Fruit fly (Drosophila melanogaster) whole organism, prepupa: Measurements from ENCODE around the gene CG46059.

Experiments
- Blimp-1 ChIP-seq: fragments of 200-800 bp; sonication (Bioruptor generic); optimal IDR thresholded peaks from 3 replicates; lab custom pipeline; 2017; ENCODE audit warnings: missing biosample characterization, missing genetic modification characterization, mild to moderate bottlenecking, moderate library complexity, missing genetic modification reagents
- CG11762 ChIP-seq: fragments of 200-800 bp; sonication (Bioruptor generic); optimal IDR thresholded peaks from 3 replicates; lab custom pipeline; 2016; ENCODE audit warnings: missing biosample characterization, missing genetic modification characterization; ENCODE audit not compliant: insufficient read depth
- CG15336 ChIP-seq: fragments of 200-800 bp; sonication (Bioruptor generic); IDR thresholded peaks from 2 replicates; pipeline ENCODE4 v1.3.6; 2022; ENCODE audit warnings: missing biosample characterization, missing genetic modification characterization
- CG16779 ChIP-seq: fragments of 200-800 bp; sonication (Bioruptor generic); optimal IDR thresholded peaks from 3 replicates; lab custom pipeline; 2017; ENCODE audit warnings: missing biosample characterization, mild to moderate bottlenecking, missing genetic modification characterization
- CG31627 ChIP-seq: fragments of 200-800 bp; sonication (Bioruptor generic); optimal IDR thresholded peaks from 3 replicates; lab custom pipeline; 2016; ENCODE audit warnings: missing biosample characterization, missing genetic modification characterization
- CG3919 ChIP-seq: fragments of 200-800 bp; sonication (Bioruptor generic); optimal IDR thresholded peaks from 3 replicates; lab custom pipeline; 2016; ENCODE audit warnings: missing biosample characterization, missing genetic modification characterization
- CG6163 ChIP-seq: fragments of 200-800 bp; sonication (Bioruptor generic); IDR thresholded peaks from 3 replicates; pipeline ENCODE4 v1.3.6; 2022; ENCODE audit warnings: missing biosample characterization, missing genetic modification characterization
- CG6276 ChIP-seq: fragments of 200-800 bp; sonication (Bioruptor generic); optimal IDR thresholded peaks from 2 replicates; lab custom pipeline; 2017; ENCODE audit warnings: missing biosample characterization, mild to moderate bottlenecking, missing genetic modification characterization
- CG6792 ChIP-seq: fragments of 200-800 bp; sonication (Bioruptor generic); optimal IDR thresholded peaks from 3 replicates; lab custom pipeline; 2016; ENCODE audit warnings: missing biosample characterization, missing genetic modification characterization
- CG6808 ChIP-seq: fragments of 200-800 bp; sonication (Bioruptor generic); optimal IDR thresholded peaks from 3 replicates; lab custom pipeline; 2017; ENCODE audit warnings: missing biosample characterization, missing genetic modification characterization, mild to moderate bottlenecking, moderate library complexity, missing genetic modification reagents
- CG7368 ChIP-seq: fragments of 200-800 bp; sonication (Bioruptor generic); optimal IDR thresholded peaks from 3 replicates; lab custom pipeline; 2016; ENCODE audit warnings: missing biosample characterization, missing genetic modification characterization
- CG8119 ChIP-seq: fragments of 200-800 bp; sonication (Bioruptor generic); IDR thresholded peaks from 3 replicates; pipeline ENCODE4 v1.3.6; 2022; ENCODE audit warnings: missing biosample characterization, missing genetic modification characterization
- CG8319 ChIP-seq: fragments of 200-800 bp; sonication (Bioruptor generic); optimal IDR thresholded peaks from 3 replicates; lab custom pipeline; 2016; ENCODE audit warnings: missing biosample characterization, missing genetic modification characterization
- CG8632 ChIP-seq: fragments of 200-800 bp; sonication (Bioruptor generic); optimal IDR thresholded peaks from 3 replicates; lab custom pipeline; 2016; ENCODE audit warnings: missing biosample characterization, missing genetic modification characterization
- CG9139 ChIP-seq: fragments of 200-800 bp; sonication (Bioruptor generic); optimal IDR thresholded peaks from 3 replicates; lab custom pipeline; 2017; ENCODE audit warnings: missing biosample characterization, mild to moderate bottlenecking, missing genetic modification characterization
- Eip75B ChIP-seq: fragments of 200-800 bp; sonication (Bioruptor generic); optimal IDR thresholded peaks from 3 replicates; lab custom pipeline; 2016; ENCODE audit warnings: missing biosample characterization, missing genetic modification characterization
- Eip78C ChIP-seq: fragments of 200-800 bp; sonication (Bioruptor generic); peaks from one replicate; lab custom pipeline; 2016; ENCODE audit warnings: missing biosample characterization, missing genetic modification characterization
- Eip93F ChIP-seq: fragments of 200-800 bp; sonication (Bioruptor generic); optimal IDR thresholded peaks from 2 replicates; lab custom pipeline; 2016; ENCODE audit warnings: missing biosample characterization, mild to moderate bottlenecking, missing genetic modification characterization
- Ets21C ChIP-seq: fragments of 200-800 bp; sonication (Bioruptor generic); optimal IDR thresholded peaks from 3 replicates; lab custom pipeline; 2016; ENCODE audit warnings: missing biosample characterization, missing genetic modification characterization
- Ets96B ChIP-seq: fragments of 200-800 bp; optimal IDR thresholded peaks from 2 replicates; lab custom pipeline; 2019; ENCODE audit warnings: missing biosample characterization, mild to moderate bottlenecking, missing genetic modification characterization, moderate library complexity
- Hr38 ChIP-seq: sonication (Bioruptor generic); optimal IDR thresholded peaks from 2 replicates; lab custom pipeline; 2016; ENCODE audit warnings: missing biosample characterization, missing genetic modification characterization
- Hr39 ChIP-seq: fragments of 200-800 bp; sonication (Bioruptor generic); optimal IDR thresholded peaks from 2 replicates; lab custom pipeline; 2016; ENCODE audit warnings: missing biosample characterization, missing genetic modification characterization
- Hr4 ChIP-seq: fragments of 200-800 bp; sonication (Bioruptor generic); optimal IDR thresholded peaks from 3 replicates; lab custom pipeline; 2016; ENCODE audit warnings: missing biosample characterization, missing genetic modification characterization
- Lpt ChIP-seq: fragments of 200-800 bp; sonication (Bioruptor generic); optimal IDR thresholded peaks from 3 replicates; lab custom pipeline; 2016; ENCODE audit warnings: missing biosample characterization, missing genetic modification characterization
- Met ChIP-seq: fragments of 200-800 bp; sonication (Bioruptor generic); optimal IDR thresholded peaks from 3 replicates; lab custom pipeline; 2016; ENCODE audit warnings: missing biosample characterization, missing genetic modification characterization
- Smox ChIP-seq: fragments of 200-800 bp; sonication (Bioruptor generic); optimal IDR thresholded peaks from 3 replicates; lab custom pipeline; 2016; ENCODE audit warnings: missing biosample characterization, missing genetic modification characterization
- Sox102F ChIP-seq: fragments of 200-800 bp; sonication (Bioruptor generic); optimal IDR thresholded peaks from 2 replicates; lab custom pipeline; 2016; ENCODE audit warnings: missing biosample characterization, mild to moderate bottlenecking, missing genetic modification characterization
- Sox14 ChIP-seq: fragments of 200-800 bp; sonication (Bioruptor generic); optimal IDR thresholded peaks from 3 replicates; lab custom pipeline; 2016; ENCODE audit warnings: missing biosample characterization, missing genetic modification characterization
- Sox15 ChIP-seq: fragments of 200-800 bp; sonication (Bioruptor generic); optimal IDR thresholded peaks from 3 replicates; lab custom pipeline; 2016; ENCODE audit warnings: missing biosample characterization, missing genetic modification characterization
- achi ChIP-seq: fragments of 200-800 bp; sonication (Bioruptor generic); optimal IDR thresholded peaks from 3 replicates; lab custom pipeline; 2016; ENCODE audit warnings: missing biosample characterization, missing genetic modification characterization
- acj6 ChIP-seq: fragments of 200-800 bp; sonication (Bioruptor generic); optimal IDR thresholded peaks from 3 replicates; lab custom pipeline; 2016; ENCODE audit warnings: missing biosample characterization, missing genetic modification characterization
- cyc ChIP-seq: fragments of 200-800 bp; sonication (Bioruptor generic); optimal IDR thresholded peaks from 3 replicates; lab custom pipeline; 2016; ENCODE audit warnings: missing biosample characterization, missing genetic modification characterization
- dsx ChIP-seq: fragments of 200-800 bp; optimal IDR thresholded peaks from 3 replicates; lab custom pipeline; 2019; ENCODE audit warnings: missing biosample characterization, mild to moderate bottlenecking, missing genetic modification characterization, moderate library complexity; ENCODE audit not compliant: poor library complexity, severe bottlenecking
- eg ChIP-seq: fragments of 200-800 bp; sonication (Bioruptor generic); IDR thresholded peaks from 3 replicates; pipeline ENCODE4 v1.3.6; 2022; ENCODE audit warnings: missing biosample characterization, missing genetic modification characterization
- esn ChIP-seq: fragments of 200-800 bp; sonication (Bioruptor generic); optimal IDR thresholded peaks from 2 replicates; lab custom pipeline; 2016; ENCODE audit warnings: missing biosample characterization, mild to moderate bottlenecking, missing genetic modification characterization, moderate library complexity
- fd59A ChIP-seq: fragments of 200-800 bp; sonication (Bioruptor generic); optimal IDR thresholded peaks from 2 replicates; lab custom pipeline; 2017; ENCODE audit warnings: missing biosample characterization, mild to moderate bottlenecking, missing genetic modification characterization, missing genetic modification reagents
- fd85E ChIP-seq: fragments of 200-800 bp; sonication (Bioruptor generic); optimal IDR thresholded peaks from 3 replicates; lab custom pipeline; 2016; ENCODE audit warnings: missing biosample characterization, missing genetic modification characterization
- lz ChIP-seq: fragments of 200-800 bp; sonication (Bioruptor generic); optimal IDR thresholded peaks from 3 replicates; lab custom pipeline; 2016; ENCODE audit warnings: missing biosample characterization, missing genetic modification characterization
- net ChIP-seq: fragments of 200-800 bp; sonication (Bioruptor generic); optimal IDR thresholded peaks from 3 replicates; lab custom pipeline; 2016; ENCODE audit warnings: missing biosample characterization, missing genetic modification characterization
- pdm3 ChIP-seq: fragments of 200-800 bp; sonication (Bioruptor generic); optimal IDR thresholded peaks from 3 replicates; lab custom pipeline; 2016; ENCODE audit warnings: missing biosample characterization, missing genetic modification characterization
- salr ChIP-seq, 2 experiments: fragments of 200-800 bp; sonication (Bioruptor generic); optimal IDR thresholded peaks; 3 replicates each; lab custom pipeline; 2016 to 2018; ENCODE audit warnings: missing biosample characterization in 2 of 2, missing genetic modification characterization in 2 of 2, mild to moderate bottlenecking in 1 of 2
- spab ChIP-seq: fragments of 200-800 bp; sonication (Bioruptor generic); optimal IDR thresholded peaks from 2 replicates; lab custom pipeline; 2017; ENCODE audit warnings: missing biosample characterization, mild to moderate bottlenecking, missing genetic modification characterization, missing genetic modification reagents
- ss ChIP-seq, 2 experiments: fragments of 200-800 bp; sonication (Bioruptor generic); optimal IDR thresholded peaks; 2 replicates in 1 of 2; 3 replicates in 1 of 2; lab custom pipeline; 2017 to 2018; ENCODE audit warnings: mild to moderate bottlenecking in 2 of 2, missing biosample characterization in 2 of 2, missing genetic modification characterization in 2 of 2, moderate library complexity in 1 of 2
- svp ChIP-seq: fragments of 200-800 bp; sonication (Bioruptor generic); peaks from one replicate; lab custom pipeline; 2016; ENCODE audit warnings: missing biosample characterization, missing genetic modification characterization
- topi ChIP-seq: fragments of 200-800 bp; sonication (Bioruptor generic); optimal IDR thresholded peaks from 3 replicates; lab custom pipeline; 2016; ENCODE audit warnings: missing biosample characterization, missing genetic modification characterization

Gene CG46059

DNA sequence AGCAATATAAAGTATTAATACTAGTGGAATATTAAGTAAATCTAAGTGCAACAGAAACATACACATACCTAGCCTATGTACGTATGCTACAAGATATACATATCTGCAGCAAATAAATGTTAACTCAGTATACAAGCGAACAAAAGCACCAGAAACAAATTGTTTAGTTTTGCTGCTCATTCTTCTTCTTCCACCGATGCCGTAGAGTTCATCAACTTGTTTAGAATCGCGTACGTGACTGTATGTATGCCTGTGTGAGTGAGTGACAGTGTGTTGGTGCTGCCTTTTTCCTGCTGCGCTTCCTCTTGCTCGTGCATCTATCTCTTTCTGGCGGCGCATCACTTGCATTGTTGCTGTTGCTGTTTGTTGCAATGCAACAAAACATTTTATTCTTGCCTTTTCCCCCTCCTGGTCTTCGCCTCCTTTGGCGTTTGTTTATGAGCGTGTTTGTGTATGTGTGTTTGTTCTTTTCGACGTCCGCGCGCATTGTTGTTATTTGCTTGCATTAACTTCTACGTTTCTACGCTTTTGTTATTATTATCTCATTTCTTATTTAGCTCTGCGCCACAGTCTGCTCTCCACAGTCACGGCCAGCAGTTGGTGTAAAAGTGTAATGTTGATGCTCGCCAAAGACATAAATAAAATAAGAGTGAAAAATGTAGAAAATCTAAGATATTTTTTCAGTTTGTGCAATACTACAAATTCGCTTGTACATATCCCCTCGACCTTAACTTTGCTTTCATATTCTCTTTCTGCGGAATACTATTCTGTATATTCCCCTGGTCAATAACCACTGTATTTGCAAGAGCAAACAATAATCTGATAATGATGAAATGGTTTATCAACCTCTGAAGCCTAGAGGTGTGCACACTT lies 24.7 kb downstream of the CG46059 start (continued):
- TF ChIP-seq dsx (GFP tag; lab: Kevin White, UChicago) (peak; percentile 43), CG3919 (GFP tag; lab: Kevin White, UChicago) (peak; percentile 45), CG16779 (tag; lab: Kevin White, UChicago) (no peak), fd59A (no peak), ss (GFP tag; optimal IDR thresholded peaks at IDR 0.05; lab: Kevin White, UChicago) (no peak), eg (GFP tag; lab: Robert Waterston, UW) (peak; percentile 46; the same call in 1 of the 3 replicates), Ets21C (peak; percentile 41), Hr39 (GFP tag; lab: Kevin White, UChicago) (peak; percentile 67), CG6808 (peak; percentile 52), lz (GFP tag; lab: Kevin White, UChicago) (peak; percentile 72), acj6 (peak; percentile 64), esn (GFP tag; lab: Kevin White, UChicago) (peak; percentile 71), CG9139 (no peak), CG8119 (peak; percentile 50; the same call in 2 of the 3 replicates), Blimp-1 (GFP tag; lab: Kevin White, UChicago) (no peak), Sox102F (GFP tag; lab: Kevin White, UChicago) (peak; percentile 70), CG31627 (peak; percentile 69), fd85E (GFP tag; lab: Kevin White, UChicago) (no peak), cyc (GFP tag; lab: Kevin White, UChicago) (peak; percentile 61), Sox14 (GFP tag; lab: Kevin White, UChicago) (peak; percentile 57), CG8632 (GFP tag; lab: Kevin White, UChicago) (peak; percentile 56), net (GFP tag; lab: Kevin White, UChicago) (peak; percentile 42), topi (GFP tag; lab: Kevin White, UChicago) (peak; percentile 63), Ets96B (tag; lab: Kevin White, UChicago) (peak; percentile 53), Met (peak; percentile 65), CG7368 (GFP tag; lab: Kevin White, UChicago) (peak; percentile 37), Hr4 (peak; percentile 80), Hr38 (GFP tag; lab: Kevin White, UChicago) (no peak), CG15336 (GFP tag; lab: Robert Waterston, UW) (peak; percentile 48), CG11762 (GFP tag; lab: Kevin White, UChicago) (peak; percentile 37), CG6276 (GFP tag; lab: Kevin White, UChicago) (peak; percentile 57), CG8319 (GFP tag; lab: Kevin White, UChicago) (peak; percentile 55), spab (GFP tag; lab: Kevin White, UChicago) (peak; percentile 3), Lpt (GFP tag; lab: Kevin White, UChicago) (no peak), Smox (GFP tag; lab: Kevin White, UChicago) (peak; percentile 70), Eip78C (peak; percentile 78)

DNA sequence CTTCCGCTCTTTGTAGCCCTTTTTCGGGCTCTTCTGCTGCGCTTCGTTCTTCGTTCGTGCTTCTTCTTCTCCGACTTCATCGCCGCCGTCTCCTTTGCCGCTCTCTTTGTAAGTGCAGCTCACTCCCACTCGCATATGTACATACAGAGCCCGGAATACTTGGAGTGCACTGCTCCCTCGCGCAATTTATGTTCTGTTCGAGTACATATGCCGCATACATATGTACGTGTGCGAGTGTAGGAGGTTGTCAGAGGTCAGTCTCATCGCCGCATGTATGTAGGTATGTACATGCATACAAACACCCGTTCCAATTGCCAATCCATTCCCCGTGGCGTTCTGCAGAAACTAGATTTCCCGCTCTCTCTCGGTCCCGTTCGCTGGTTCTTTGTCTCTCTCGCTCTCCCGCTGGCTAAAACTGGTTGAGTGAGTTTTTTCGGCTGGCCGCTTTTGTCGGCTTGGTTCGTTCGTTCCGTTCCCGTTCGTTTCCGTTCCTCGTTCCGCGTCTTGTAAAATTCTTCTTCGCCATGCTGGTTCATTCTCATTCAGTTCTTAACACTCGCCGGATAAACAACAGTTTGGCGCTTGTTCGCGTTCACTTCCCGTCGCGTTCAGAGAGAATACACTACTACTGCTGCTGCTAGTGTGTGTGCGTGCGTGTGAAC lies 25.5 kb downstream of the CG46059 start:
- peak; percentile 49 for TF ChIP-seq Lpt (GFP tag; lab: Kevin White, UChicago)
- no peak for TF ChIP-seq pdm3
- TF ChIP-seq cyc (GFP tag; lab: Kevin White, UChicago) = no peak
- TF ChIP-seq salr (GFP tag; optimal IDR thresholded peaks at IDR 0.05; lab: Kevin White, UChicago) = peak in 1 of 2 experiments; percentile 29
- peak; percentile 29 for TF ChIP-seq Eip93F (GFP tag; lab: Kevin White, UChicago)
- TF ChIP-seq Hr38 (GFP tag; lab: Kevin White, UChicago) = no peak
- TF ChIP-seq Met = peak; percentile 56
- no peak for TF ChIP-seq CG11762 (GFP tag; lab: Kevin White, UChicago)
- peak; percentile 18 for TF ChIP-seq achi
- peak; percentile 39 for TF ChIP-seq CG7368 (GFP tag; lab: Kevin White, UChicago)
- TF ChIP-seq CG6163 (GFP tag; lab: Robert Waterston, UW) = peak; percentile 42; the same call in 2 of the 3 replicates
- TF ChIP-seq CG15336 (GFP tag; lab: Robert Waterston, UW) = peak; percentile 13; the same call in 1 of the 2 replicates
- TF ChIP-seq Sox102F (GFP tag; lab: Kevin White, UChicago) = peak; percentile 63
- no peak for TF ChIP-seq Sox15 (GFP tag; lab: Kevin White, UChicago)
- peak; percentile 33 for TF ChIP-seq topi (GFP tag; lab: Kevin White, UChicago)
- TF ChIP-seq CG6792 = peak; percentile 26
- TF ChIP-seq svp (GFP tag; lab: Kevin White, UChicago) = peak; percentile 93
- peak; percentile 30 for TF ChIP-seq CG6276 (GFP tag; lab: Kevin White, UChicago)
- TF ChIP-seq Smox (GFP tag; lab: Kevin White, UChicago) = peak; percentile 35
- TF ChIP-seq CG8632 (GFP tag; lab: Kevin White, UChicago) = no peak
- TF ChIP-seq eg (GFP tag; lab: Robert Waterston, UW) = peak; percentile 24; the same call in 2 of the 3 replicates
- TF ChIP-seq CG3919 (GFP tag; lab: Kevin White, UChicago) = peak; percentile 74
- peak; percentile 19 for TF ChIP-seq Ets96B (tag; lab: Kevin White, UChicago)
- peak; percentile 60 for TF ChIP-seq Eip75B
- TF ChIP-seq net (GFP tag; lab: Kevin White, UChicago) = peak; percentile 61
